Fruit fly (Drosophila melanogaster): ENCODE results near the gene CLIP-190.

Gene CLIP-190

dm6 chr2L:17447071-17447470 is 62.6 kb downstream of the CLIP-190 start:
- TF ChIP-seq Pif1B (GFP tag; optimal IDR thresholded peaks at IDR 0.05), result no peak
- no peak for TF ChIP-seq CG4496 (GFP tag; IDR thresholded peaks at IDR 0.05)
- no peak for TF ChIP-seq CG17806 (tag; optimal IDR thresholded peaks at IDR 0.05)
- no peak for TF ChIP-seq CG32121 (GFP tag; IDR thresholded peaks at IDR 0.05)
- TF ChIP-seq CG34367 (tag; optimal IDR thresholded peaks at IDR 0.05), result no peak
- TF ChIP-seq fd96Ca (GFP tag; IDR thresholded peaks at IDR 0.05), result no peak
- TF ChIP-seq CG8159 (tag; optimal IDR thresholded peaks at IDR 0.05), result no peak
- no peak for TF ChIP-seq gl (tag; optimal IDR thresholded peaks at IDR 0.05)
- no peak for TF ChIP-seq CG15710 (tag; optimal IDR thresholded peaks at IDR 0.05)
- no peak for TF ChIP-seq D1 (tag; optimal IDR thresholded peaks at IDR 0.05)

dm6 chr2L:17448435-17448834 is 63.9 kb downstream of the CLIP-190 start:
- TF ChIP-seq CG8159 (tag; optimal IDR thresholded peaks at IDR 0.05) (no peak), CG32121 (GFP tag; IDR thresholded peaks at IDR 0.05) (0 out of 2 replicates have a peak, but pooled peaks have one; percentile 27), CG4496 (GFP tag; IDR thresholded peaks at IDR 0.05) (peak; percentile 53; the same call in 2 of the 3 replicates), CG10348 (GFP tag; IDR thresholded peaks at IDR 0.05) (no peak), Pif1B (GFP tag; optimal IDR thresholded peaks at IDR 0.05) (no peak), EcR (GFP tag; optimal IDR thresholded peaks at IDR 0.05) (no peak), Snoo (tag; optimal IDR thresholded peaks at IDR 0.05) (no peak)

dm6 chr2L:17449608-17450504 is 65.4 kb downstream of the CLIP-190 start, which contains the start of gene dl:
Gene dl, minus strand, starts transcription at chr2L:17450364.
- TF ChIP-seq CG15710 (tag; optimal IDR thresholded peaks at IDR 0.05) (peak; percentile 27), CG10348 (GFP tag; IDR thresholded peaks at IDR 0.05) (no peak), CG12605 (GFP tag; IDR thresholded peaks at IDR 0.05) (peak; percentile 62; the same call in 1 of the 2 replicates), Pif1A (GFP tag; optimal IDR thresholded peaks at IDR 0.05) (peak; percentile 42), Ets98B (GFP tag; IDR thresholded peaks at IDR 0.05) (peak; percentile 43), EcR (GFP tag; optimal IDR thresholded peaks at IDR 0.05) (peak; percentile 22), D1 (tag; optimal IDR thresholded peaks at IDR 0.05) (no peak), CG17806 (tag; optimal IDR thresholded peaks at IDR 0.05) (peak; percentile 7), CG32121 (GFP tag; IDR thresholded peaks at IDR 0.05) (peak; percentile 68), CG14655 (GFP tag; optimal IDR thresholded peaks at IDR 0.05) (peak; percentile 69), CG34367 (tag; optimal IDR thresholded peaks at IDR 0.05) (no peak), gl (tag; optimal IDR thresholded peaks at IDR 0.05) (peak; percentile 14), rn (GFP tag; IDR thresholded peaks at IDR 0.05) (peak; percentile 62), CG8301 (tag; optimal IDR thresholded peaks at IDR 0.05) (peak; percentile 68), Pif1B (GFP tag; optimal IDR thresholded peaks at IDR 0.05) (peak; percentile 50), CG13204 (GFP tag; optimal IDR thresholded peaks at IDR 0.05) (no peak), CG8159 (tag; optimal IDR thresholded peaks at IDR 0.05) (no peak), CG4496 (GFP tag; IDR thresholded peaks at IDR 0.05) (peak; percentile 33; the same call in 2 of the 3 replicates), CG9948 (tag; optimal IDR thresholded peaks at IDR 0.05) (peak; percentile 31), fd96Ca (GFP tag; IDR thresholded peaks at IDR 0.05) (peak; percentile 77), Snoo (tag; optimal IDR thresholded peaks at IDR 0.05) (no peak)

dm6 chr2L:17450505-17451415 is 66.3 kb downstream of the CLIP-190 start:
- no peak for TF ChIP-seq rn (GFP tag; IDR thresholded peaks at IDR 0.05)
- TF ChIP-seq EcR (GFP tag; optimal IDR thresholded peaks at IDR 0.05), result no peak
- TF ChIP-seq CG13204 (GFP tag; optimal IDR thresholded peaks at IDR 0.05), result no peak
- no peak for TF ChIP-seq fd96Ca (GFP tag; IDR thresholded peaks at IDR 0.05)
- TF ChIP-seq CG14655 (GFP tag; optimal IDR thresholded peaks at IDR 0.05), result peak; percentile 69
- peak; percentile 74 for TF ChIP-seq CG17806 (tag; optimal IDR thresholded peaks at IDR 0.05)
- TF ChIP-seq CG8159 (tag; optimal IDR thresholded peaks at IDR 0.05), result peak; percentile 80
- peak; percentile 63 for TF ChIP-seq CG15710 (tag; optimal IDR thresholded peaks at IDR 0.05)
- peak; percentile 58 for TF ChIP-seq Pif1B (GFP tag; optimal IDR thresholded peaks at IDR 0.05)
- peak; percentile 36 for TF ChIP-seq CG34367 (tag; optimal IDR thresholded peaks at IDR 0.05)
- TF ChIP-seq Pif1A (GFP tag; optimal IDR thresholded peaks at IDR 0.05), result peak; percentile 59
- TF ChIP-seq Snoo (tag; optimal IDR thresholded peaks at IDR 0.05), result peak; percentile 60
- TF ChIP-seq D1 (tag; optimal IDR thresholded peaks at IDR 0.05), result peak; percentile 52
- peak; percentile 12 for TF ChIP-seq gl (tag; optimal IDR thresholded peaks at IDR 0.05)
- TF ChIP-seq Ets98B (GFP tag; IDR thresholded peaks at IDR 0.05), result no peak; the same call in 1 of the 2 replicates
- no peak for TF ChIP-seq CG10348 (GFP tag; IDR thresholded peaks at IDR 0.05)
- peak; percentile 59 for TF ChIP-seq CG9948 (tag; optimal IDR thresholded peaks at IDR 0.05)
- TF ChIP-seq CG8301 (tag; optimal IDR thresholded peaks at IDR 0.05), result peak; percentile 64
- peak; percentile 73 for TF ChIP-seq CG32121 (GFP tag; IDR thresholded peaks at IDR 0.05)
- peak; percentile 78 for TF ChIP-seq CG4496 (GFP tag; IDR thresholded peaks at IDR 0.05)
- TF ChIP-seq CG12605 (GFP tag; IDR thresholded peaks at IDR 0.05), result peak; percentile 13; the same call in 1 of the 2 replicates

- no peak for TF ChIP-seq CG32121 (GFP tag; IDR thresholded peaks at IDR 0.05)
- no peak for TF ChIP-seq rn (GFP tag; IDR thresholded peaks at IDR 0.05)
- TF ChIP-seq fd96Ca (GFP tag; IDR thresholded peaks at IDR 0.05), result no peak
- TF ChIP-seq Pif1B (GFP tag; optimal IDR thresholded peaks at IDR 0.05), result no peak
- no peak for TF ChIP-seq CG12605 (GFP tag; IDR thresholded peaks at IDR 0.05)
- TF ChIP-seq CG8301 (tag; optimal IDR thresholded peaks at IDR 0.05), result no peak
- no peak for TF ChIP-seq CG34367 (tag; optimal IDR thresholded peaks at IDR 0.05)
- TF ChIP-seq EcR (GFP tag; optimal IDR thresholded peaks at IDR 0.05), result no peak
- TF ChIP-seq CG8159 (tag; optimal IDR thresholded peaks at IDR 0.05), result no peak
- no peak for TF ChIP-seq CG17806 (tag; optimal IDR thresholded peaks at IDR 0.05)
- TF ChIP-seq CG10348 (GFP tag; IDR thresholded peaks at IDR 0.05), result no peak
- TF ChIP-seq D1 (tag; optimal IDR thresholded peaks at IDR 0.05), result no peak
- no peak for TF ChIP-seq Ets98B (GFP tag; IDR thresholded peaks at IDR 0.05)
- no peak for TF ChIP-seq Snoo (tag; optimal IDR thresholded peaks at IDR 0.05)
- no peak for TF ChIP-seq CG9948 (tag; optimal IDR thresholded peaks at IDR 0.05)
- no peak for TF ChIP-seq CG4496 (GFP tag; IDR thresholded peaks at IDR 0.05)
- no peak for TF ChIP-seq CG13204 (GFP tag; optimal IDR thresholded peaks at IDR 0.05)
- TF ChIP-seq gl (tag; optimal IDR thresholded peaks at IDR 0.05), result no peak
- TF ChIP-seq CG14655 (GFP tag; optimal IDR thresholded peaks at IDR 0.05), result no peak
- no peak for TF ChIP-seq Pif1A (GFP tag; optimal IDR thresholded peaks at IDR 0.05)
These were observed 67.6 kb downstream of the CLIP-190 start for dm6 chr2L:17452084-17452483.

Data from whole organism, pupa.